Worm (Caenorhabditis elegans) whole organism, L3 larva: ENCODE data around the gene unc-68.

Source experiments
- ceh-82 ChIP-seq: fragments of 150-350 bp; optimal IDR thresholded peaks from 2 replicates; lab custom pipeline; 2014; ENCODE audit warnings: missing biosample characterization, missing genetic modification characterization
- zag-1 ChIP-seq: fragments of 150-350 bp; optimal IDR thresholded peaks from 2 replicates; lab custom pipeline; 2014; ENCODE audit warnings: missing biosample characterization, missing genetic modification characterization
- ztf-4 ChIP-seq: fragments of 150-350 bp; optimal IDR thresholded peaks from 2 replicates; lab custom pipeline; 2014; ENCODE audit warnings: missing biosample characterization, missing genetic modification characterization

DNA sequence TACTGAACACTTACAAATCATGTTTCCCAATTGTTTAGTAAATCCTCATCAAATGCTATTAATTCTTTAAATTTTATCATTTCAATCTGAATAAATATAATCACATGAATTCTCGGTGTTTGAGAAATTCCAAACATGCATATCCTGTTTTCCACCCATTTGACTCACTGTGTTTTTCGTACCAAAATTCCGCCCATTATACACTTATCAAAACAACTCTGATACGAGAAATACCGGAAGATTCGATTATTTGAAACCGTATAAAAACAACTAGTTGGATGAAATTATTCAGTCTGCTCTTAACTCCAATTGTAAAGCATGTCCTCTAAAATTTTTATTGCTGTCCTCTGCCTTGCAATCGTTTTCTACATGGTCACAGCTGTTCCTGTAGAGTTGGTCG, 19.4 kb upstream of the unc-68 start, which contains the start of gene Y57E12B.1:
- TF ChIP-seq ceh-82 (tag; lab: Kevin White, UChicago) (no peak), zag-1 (no peak), ztf-4 (tag; lab: Kevin White, UChicago) (no peak)
